Worm (Caenorhabditis elegans) whole organism, young adult: ENCODE results near the gene gst-39.
"Not testable (repeated sequence)": the region's sequence is repeated elsewhere in the genome, so short reads cannot be mapped to it uniquely, and the experiment has no call there.

ENCODE experiments used
- F52B5.7 ChIP-seq: sonication (generic microtip); optimal IDR thresholded peaks from 2 replicates; lab custom pipeline; 2016; ENCODE audit warnings: mild to moderate bottlenecking, missing genetic modification characterization, missing compliant biosample characterization
- F55B11.4 ChIP-seq: sonication (generic microtip); optimal IDR thresholded peaks from 2 replicates; lab custom pipeline; 2016; ENCODE audit warnings: missing compliant biosample characterization, missing genetic modification characterization, borderline replicate concordance; ENCODE audit not compliant: insufficient read depth
- K11D2.4 ChIP-seq: fragments of 200-800 bp; sonication (Bioruptor generic); IDR thresholded peaks from 2 replicates; pipeline ENCODE4 v1.3.6; 2022; ENCODE audit warnings: missing genetic modification reagents, missing genetic modification characterization, missing compliant biosample characterization
- Y95B8A.8 ChIP-seq: fragments of 200-800 bp; sonication (Bioruptor generic); IDR thresholded peaks from 2 replicates; pipeline ENCODE4 v1.3.6; 2022; ENCODE audit warnings: missing genetic modification reagents, missing genetic modification characterization, missing compliant biosample characterization
- akir-1 ChIP-seq: fragments of 200-800 bp; sonication (Bioruptor generic); optimal IDR thresholded peaks from 2 replicates; lab custom pipeline; 2018; ENCODE audit warnings: mild to moderate bottlenecking, missing genetic modification characterization, moderate library complexity, missing compliant biosample characterization
- aptf-3 ChIP-seq: fragments of 200-800 bp; sonication (Bioruptor generic); IDR thresholded peaks from 2 replicates; pipeline ENCODE4 v1.3.6; 2022; ENCODE audit warnings: missing genetic modification characterization, missing compliant biosample characterization
- cebp-1 ChIP-seq, 2 experiments: fragments of 200-800 bp in 1 of 2; sonication (Bioruptor generic) in 1 of 2; sonication (generic microtip) in 1 of 2; IDR thresholded peaks in 1 of 2; optimal IDR thresholded peaks in 1 of 2; 2 replicates each; pipeline versions ENCODE4 v1.3.6 to Lab custom; 2017 to 2022; ENCODE audit warnings: missing compliant biosample characterization in 2 of 2, missing genetic modification characterization in 2 of 2, mild to moderate bottlenecking in 1 of 2, missing genetic modification reagents in 1 of 2, moderate library complexity in 1 of 2
- ceh-100 ChIP-seq: fragments of 200-800 bp; sonication (Bioruptor generic); IDR thresholded peaks from 2 replicates; pipeline ENCODE4 v1.3.6; 2022; ENCODE audit warnings: missing genetic modification reagents, missing genetic modification characterization, missing compliant biosample characterization
- ceh-58 ChIP-seq: fragments of 200-800 bp; sonication (Bioruptor generic); IDR thresholded peaks from 2 replicates; pipeline ENCODE4 v1.3.6; 2022; ENCODE audit warnings: missing genetic modification characterization, missing compliant biosample characterization
- ceh-79 ChIP-seq: sonication (generic microtip); optimal IDR thresholded peaks from 2 replicates; lab custom pipeline; 2017; ENCODE audit warnings: mild to moderate bottlenecking, missing genetic modification characterization, missing compliant biosample characterization
- hlh-26 ChIP-seq: fragments of 200-800 bp; sonication (Bioruptor generic); conservative IDR thresholded peaks from 2 replicates; pipeline ENCODE4 v1.3.6; 2022; ENCODE audit warnings: missing genetic modification reagents, missing genetic modification characterization, missing compliant biosample characterization
- let-526 ChIP-seq: fragments of 200-800 bp; sonication (Bioruptor generic); IDR thresholded peaks from 2 replicates; pipeline ENCODE4 v1.3.6; 2022; ENCODE audit warnings: missing genetic modification reagents, missing genetic modification characterization, missing compliant biosample characterization
- let-607 ChIP-seq, 2 experiments: fragments of 200-800 bp in 1 of 2; sonication (Bioruptor generic) in 1 of 2; sonication (generic microtip) in 1 of 2; optimal IDR thresholded peaks; 2 replicates each; lab custom pipeline; 2016 to 2018; ENCODE audit warnings: mild to moderate bottlenecking in 2 of 2, missing compliant biosample characterization in 2 of 2, missing genetic modification characterization in 2 of 2, moderate library complexity in 2 of 2, missing genotype in 1 of 2
- lin-35 ChIP-seq, 3 experiments: fragments of 150-350 bp in 2 of 3; sonication (generic microtip) in 1 of 3; optimal IDR thresholded peaks; 2 replicates each; lab custom pipeline; 2014 to 2018; ENCODE audit warnings: missing biosample characterization in 3 of 3, missing genetic modification characterization in 3 of 3, missing genetic modification reagents in 3 of 3
- lsy-27 ChIP-seq: sonication (generic microtip); optimal IDR thresholded peaks from 2 replicates; lab custom pipeline; 2017; ENCODE audit warnings: missing genetic modification characterization, mild to moderate bottlenecking, missing compliant biosample characterization, antibody characterized with exemption, missing genotype, borderline replicate concordance; ENCODE audit not compliant: insufficient read depth
- madf-10 ChIP-seq: sonication (generic microtip); optimal IDR thresholded peaks from 2 replicates; lab custom pipeline; 2016; ENCODE audit warnings: mild to moderate bottlenecking, missing genetic modification characterization, missing compliant biosample characterization
- madf-6 ChIP-seq: fragments of 200-800 bp; sonication (Bioruptor generic); IDR thresholded peaks from 2 replicates; pipeline ENCODE4 v1.3.6; 2022; ENCODE audit warnings: missing genetic modification reagents, missing genetic modification characterization, missing compliant biosample characterization
- mes-4 ChIP-seq: sonication (generic microtip); optimal IDR thresholded peaks from 2 replicates; lab custom pipeline; 2016; ENCODE audit warnings: missing genotype, missing genetic modification characterization, missing compliant biosample characterization
- mxl-1 ChIP-seq: sonication (generic microtip); optimal IDR thresholded peaks from 2 replicates; lab custom pipeline; 2016; ENCODE audit warnings: missing genetic modification characterization, missing compliant biosample characterization
- nfya-1 ChIP-seq: sonication (generic microtip); optimal IDR thresholded peaks from 2 replicates; lab custom pipeline; 2017; ENCODE audit warnings: antibody characterized with exemption, missing compliant biosample characterization, missing genetic modification characterization, borderline replicate concordance; ENCODE audit not compliant: insufficient read depth
- nhr-179 ChIP-seq: sonication (generic microtip); optimal IDR thresholded peaks from 2 replicates; lab custom pipeline; 2016; ENCODE audit warnings: mild to moderate bottlenecking, missing genetic modification characterization, missing compliant biosample characterization
- nhr-27 ChIP-seq: fragments of 200-800 bp; sonication (Bioruptor generic); optimal IDR thresholded peaks from 2 replicates; lab custom pipeline; 2018; ENCODE audit warnings: mild to moderate bottlenecking, missing genetic modification characterization, moderate library complexity, missing compliant biosample characterization
- rpc-1 ChIP-seq, 2 experiments: fragments of 150-350 bp in 1 of 2; sonication (generic microtip) in 1 of 2; optimal IDR thresholded peaks; 2 replicates each; lab custom pipeline; 2014 to 2018; ENCODE audit warnings: missing biosample characterization in 1 of 2, missing genetic modification characterization in 1 of 2, missing genetic modification reagents in 1 of 2, missing genotype in 1 of 2
- unc-130 ChIP-seq: sonication (generic microtip); optimal IDR thresholded peaks from 2 replicates; lab custom pipeline; 2016; ENCODE audit warnings: missing genetic modification reagents, missing genetic modification characterization, missing compliant biosample characterization
- xnd-1 ChIP-seq: sonication (generic microtip); optimal IDR thresholded peaks from 2 replicates; lab custom pipeline; 2016; ENCODE audit warnings: missing genotype, missing genetic modification reagents, missing genetic modification characterization, missing compliant biosample characterization
- ztf-26 ChIP-seq: sonication (generic microtip); optimal IDR thresholded peaks from 2 replicates; lab custom pipeline; 2017; ENCODE audit warnings: missing genetic modification characterization, missing compliant biosample characterization

gst-39 gene

ce11 chrII:15140881-15141280, 30.8 kb downstream of the gst-39 start, which contains the start of gene Y53F4B.26:
Gene Y53F4B.26, minus strand, starts transcription at chrII:15140981.
- TF ChIP-seq ztf-26 (tag; lab: Kevin White, UChicago); let-607 (tag; optimal IDR thresholded peaks at IDR 0.05; lab: Kevin White, UChicago); ceh-58 (GFP tag; lab: Robert Waterston, UW): not testable (repeated sequence)

ce11 chrII:15135886-15136285, 35.8 kb downstream of the gst-39 start, which contains the start of gene Y53F4B.25:
Gene Y53F4B.25, plus strand, starts transcription at chrII:15136186.
- no peak for TF ChIP-seq madf-6
- TF ChIP-seq F52B5.7 (tag; lab: Kevin White, UChicago): no peak
- TF ChIP-seq lin-35 (GFP tag; optimal IDR thresholded peaks at IDR 0.05; lab: Kevin White, UChicago): no peak
- no peak for TF ChIP-seq rpc-1 (optimal IDR thresholded peaks at IDR 0.05; lab: Kevin White, UChicago)
- TF ChIP-seq rpc-1 (tag; optimal IDR thresholded peaks at IDR 0.05; lab: Kevin White, UChicago): no peak
- TF ChIP-seq xnd-1 (tag; lab: Kevin White, UChicago): no peak
- no peak for TF ChIP-seq aptf-3 (GFP tag; lab: Robert Waterston, UW)

- no peak for TF ChIP-seq nfya-1 (tag; lab: Kevin White, UChicago)
- no peak for TF ChIP-seq cebp-1 (GFP tag; IDR thresholded peaks at IDR 0.05; lab: Robert Waterston, UW)
- TF ChIP-seq cebp-1 (tag; optimal IDR thresholded peaks at IDR 0.05; lab: Kevin White, UChicago): no peak
- TF ChIP-seq F55B11.4: no peak
These were observed 37.4 kb downstream of the gst-39 start, which contains the start of gene Y53F4B.24 for ce11 chrII:15134332-15134731. Gene Y53F4B.24, minus strand, starts transcription at chrII:15134432.

ce11 chrII:15130512-15130911, 41.2 kb downstream of the gst-39 start, which contains the start of gene Y53F4B.62:
Gene Y53F4B.62, minus strand, starts transcription at chrII:15130612.
- TF ChIP-seq mxl-1 (tag; lab: Kevin White, UChicago) (no peak), let-526 (no peak), unc-130 (GFP tag; lab: Kevin White, UChicago) (no peak), lsy-27 (no peak), hlh-26 (no peak), nhr-27 (no peak), nhr-179 (tag; lab: Kevin White, UChicago) (no peak), F52B5.7 (tag; lab: Kevin White, UChicago) (no peak), ceh-100 (GFP tag; lab: Robert Waterston, UW) (no peak), mes-4 (tag; lab: Kevin White, UChicago) (no peak), akir-1 (GFP tag; lab: Kevin White, UChicago) (no peak), madf-10 (tag; lab: Kevin White, UChicago) (no peak)

ce11 chrII:15124193-15124592, 47.5 kb downstream of the gst-39 start, which contains the start of gene Y53F4B.23:
Gene Y53F4B.23, plus strand, starts transcription at chrII:15124504.
- no peak for TF ChIP-seq K11D2.4 (GFP tag; lab: Robert Waterston, UW)
- TF ChIP-seq ceh-79 (tag; lab: Kevin White, UChicago): no peak
- TF ChIP-seq Y95B8A.8 (GFP tag; lab: Robert Waterston, UW): no peak
- no peak for TF ChIP-seq mes-4 (tag; lab: Kevin White, UChicago)
